Worm (Caenorhabditis elegans) whole organism, young adult: ENCODE results near the gene dhs-16.
A peak's percentile ranks its signal among the peaks of the same experiment; 100 is the strongest.

Experiments used
- B0019.2 ChIP-seq: fragments of 200-800 bp; sonication (Bioruptor generic); conservative IDR thresholded peaks from 2 replicates; pipeline ENCODE4 v1.3.6; 2022; ENCODE audit warnings: missing genetic modification reagents, missing genetic modification characterization, missing compliant biosample characterization
- B0261.1 ChIP-seq: sonication (generic microtip); optimal IDR thresholded peaks from 2 replicates; lab custom pipeline; 2016; ENCODE audit warnings: mild to moderate bottlenecking, missing genetic modification characterization, moderate library complexity, missing compliant biosample characterization
- F39B2.1 ChIP-seq: fragments of 200-800 bp; sonication (Bioruptor generic); IDR thresholded peaks from 2 replicates; pipeline ENCODE4 v1.3.6; 2022; ENCODE audit warnings: missing genetic modification reagents, missing genetic modification characterization, missing compliant biosample characterization
- F55B11.4 ChIP-seq: sonication (generic microtip); optimal IDR thresholded peaks from 2 replicates; lab custom pipeline; 2016; ENCODE audit warnings: missing compliant biosample characterization, missing genetic modification characterization, borderline replicate concordance; ENCODE audit not compliant: insufficient read depth
- F57C9.4 ChIP-seq: sonication (generic microtip); optimal IDR thresholded peaks from 2 replicates; lab custom pipeline; 2017; ENCODE audit warnings: mild to moderate bottlenecking, missing genetic modification characterization, missing compliant biosample characterization
- T07F8.4 ChIP-seq: sonication (generic microtip); optimal IDR thresholded peaks from 2 replicates; lab custom pipeline; 2016; ENCODE audit warnings: mild to moderate bottlenecking, missing genetic modification characterization, moderate library complexity, missing compliant biosample characterization
- Y67H2A.10 ChIP-seq: fragments of 200-800 bp; sonication (Bioruptor generic); conservative IDR thresholded peaks from 2 replicates; pipeline ENCODE4 v1.3.6; 2022; ENCODE audit warnings: missing genetic modification reagents, missing genetic modification characterization, missing compliant biosample characterization
- Y79H2A.3 ChIP-seq: fragments of 200-800 bp; sonication (Bioruptor generic); conservative IDR thresholded peaks from 2 replicates; pipeline ENCODE4 v1.3.6; 2022; ENCODE audit warnings: missing genetic modification reagents, missing genetic modification characterization, missing compliant biosample characterization
- Y95B8A.8 ChIP-seq: fragments of 200-800 bp; sonication (Bioruptor generic); IDR thresholded peaks from 2 replicates; pipeline ENCODE4 v1.3.6; 2022; ENCODE audit warnings: missing genetic modification reagents, missing genetic modification characterization, missing compliant biosample characterization
- akir-1 ChIP-seq: fragments of 200-800 bp; sonication (Bioruptor generic); optimal IDR thresholded peaks from 2 replicates; lab custom pipeline; 2018; ENCODE audit warnings: mild to moderate bottlenecking, missing genetic modification characterization, moderate library complexity, missing compliant biosample characterization
- attf-3 ChIP-seq: fragments of 200-800 bp; sonication (Bioruptor generic); conservative IDR thresholded peaks from 2 replicates; pipeline ENCODE4 v1.3.6; 2022; ENCODE audit warnings: missing genetic modification reagents, missing genetic modification characterization, missing compliant biosample characterization
- attf-5 ChIP-seq: fragments of 200-800 bp; sonication (Bioruptor generic); optimal IDR thresholded peaks from 2 replicates; lab custom pipeline; 2018; ENCODE audit warnings: mild to moderate bottlenecking, missing genetic modification characterization, missing compliant biosample characterization
- ceh-27 ChIP-seq: fragments of 200-800 bp; sonication (Bioruptor generic); optimal IDR thresholded peaks from 2 replicates; lab custom pipeline; 2018; ENCODE audit warnings: mild to moderate bottlenecking, missing genetic modification characterization, moderate library complexity, missing compliant biosample characterization
- ceh-40 ChIP-seq: fragments of 200-800 bp; sonication (Bioruptor generic); IDR thresholded peaks from 2 replicates; pipeline ENCODE4 v1.3.6; 2022; ENCODE audit warnings: missing genetic modification characterization, missing compliant biosample characterization
- ceh-58 ChIP-seq: fragments of 200-800 bp; sonication (Bioruptor generic); IDR thresholded peaks from 2 replicates; pipeline ENCODE4 v1.3.6; 2022; ENCODE audit warnings: missing genetic modification characterization, missing compliant biosample characterization
- ceh-91 ChIP-seq: fragments of 200-800 bp; sonication (Bioruptor generic); IDR thresholded peaks from 2 replicates; pipeline ENCODE4 v1.3.6; 2022; ENCODE audit warnings: missing genetic modification reagents, missing genetic modification characterization, missing compliant biosample characterization
- die-1 ChIP-seq: sonication (generic microtip); optimal IDR thresholded peaks from 2 replicates; lab custom pipeline; 2016; ENCODE audit warnings: missing genotype, mild to moderate bottlenecking, missing genetic modification characterization, missing compliant biosample characterization
- dox-1 ChIP-seq: fragments of 200-800 bp; sonication (Bioruptor generic); IDR thresholded peaks from 2 replicates; pipeline ENCODE4 v1.3.6; 2022; ENCODE audit warnings: missing genetic modification reagents, missing genetic modification characterization, missing compliant biosample characterization
- dpl-1 ChIP-seq: fragments of 150-350 bp; optimal IDR thresholded peaks from 2 replicates; lab custom pipeline; 2014; ENCODE audit warnings: missing biosample characterization, missing genetic modification reagents, missing genetic modification characterization
- efl-1 ChIP-seq: fragments of 150-350 bp; optimal IDR thresholded peaks from 2 replicates; lab custom pipeline; 2014; ENCODE audit warnings: missing biosample characterization, missing genetic modification reagents, missing genetic modification characterization
- egl-44 ChIP-seq: fragments of 200-800 bp; sonication (Bioruptor generic); IDR thresholded peaks from 2 replicates; pipeline ENCODE4 v1.3.6; 2022; ENCODE audit warnings: missing genetic modification reagents, missing genetic modification characterization, missing compliant biosample characterization
- ekl-4 ChIP-seq: fragments of 200-800 bp; sonication (Bioruptor generic); IDR thresholded peaks from 2 replicates; pipeline ENCODE4 v1.3.6; 2022; ENCODE audit warnings: missing genetic modification reagents, missing genetic modification characterization, missing compliant biosample characterization
- him-1 ChIP-seq: sonication (generic microtip); optimal IDR thresholded peaks from 2 replicates; lab custom pipeline; 2016; ENCODE audit warnings: missing genotype, missing genetic modification reagents, missing genetic modification characterization, missing compliant biosample characterization
- lag-1 ChIP-seq: fragments of 200-800 bp; sonication (Bioruptor generic); IDR thresholded peaks from 2 replicates; pipeline ENCODE4 v1.3.6; 2022; ENCODE audit warnings: missing genetic modification reagents, missing genetic modification characterization, missing compliant biosample characterization
- let-526 ChIP-seq: fragments of 200-800 bp; sonication (Bioruptor generic); IDR thresholded peaks from 2 replicates; pipeline ENCODE4 v1.3.6; 2022; ENCODE audit warnings: missing genetic modification reagents, missing genetic modification characterization, missing compliant biosample characterization
- let-607 ChIP-seq, 2 experiments: fragments of 200-800 bp in 1 of 2; sonication (Bioruptor generic) in 1 of 2; sonication (generic microtip) in 1 of 2; optimal IDR thresholded peaks; 2 replicates each; lab custom pipeline; 2016 to 2018; ENCODE audit warnings: mild to moderate bottlenecking in 2 of 2, missing compliant biosample characterization in 2 of 2, missing genetic modification characterization in 2 of 2, moderate library complexity in 2 of 2, missing genotype in 1 of 2
- lin-26 ChIP-seq: fragments of 200-800 bp; sonication (Bioruptor generic); IDR thresholded peaks from 2 replicates; pipeline ENCODE4 v1.3.6; 2022; ENCODE audit warnings: missing genetic modification reagents, missing genetic modification characterization, missing compliant biosample characterization
- madf-6 ChIP-seq: fragments of 200-800 bp; sonication (Bioruptor generic); IDR thresholded peaks from 2 replicates; pipeline ENCODE4 v1.3.6; 2022; ENCODE audit warnings: missing genetic modification reagents, missing genetic modification characterization, missing compliant biosample characterization
- madf-8 ChIP-seq: fragments of 200-800 bp; sonication (Bioruptor generic); conservative IDR thresholded peaks from 2 replicates; pipeline ENCODE4 v1.3.6; 2022; ENCODE audit warnings: missing genetic modification reagents, missing genetic modification characterization, missing compliant biosample characterization
- mel-28 ChIP-seq: sonication (generic microtip); optimal IDR thresholded peaks from 2 replicates; lab custom pipeline; 2016; ENCODE audit warnings: borderline replicate concordance, mild to moderate bottlenecking, missing genetic modification characterization, missing compliant biosample characterization
- nfyb-1 ChIP-seq: fragments of 200-800 bp; sonication (Bioruptor generic); IDR thresholded peaks from 2 replicates; pipeline ENCODE4 v1.3.6; 2022; ENCODE audit warnings: missing genetic modification reagents, missing genetic modification characterization, missing compliant biosample characterization
- nhr-179 ChIP-seq: sonication (generic microtip); optimal IDR thresholded peaks from 2 replicates; lab custom pipeline; 2016; ENCODE audit warnings: mild to moderate bottlenecking, missing genetic modification characterization, missing compliant biosample characterization
- nhr-90 ChIP-seq: sonication (generic microtip); optimal IDR thresholded peaks from 2 replicates; lab custom pipeline; 2016; ENCODE audit warnings: missing genotype, mild to moderate bottlenecking, missing genetic modification characterization, missing compliant biosample characterization
- pbrm-1 ChIP-seq: fragments of 200-800 bp; sonication (Bioruptor generic); IDR thresholded peaks from 2 replicates; pipeline ENCODE4 v1.3.6; 2022; ENCODE audit warnings: missing genetic modification reagents, missing genetic modification characterization, missing compliant biosample characterization
- rpc-1 ChIP-seq, 2 experiments: fragments of 150-350 bp in 1 of 2; sonication (generic microtip) in 1 of 2; optimal IDR thresholded peaks; 2 replicates each; lab custom pipeline; 2014 to 2018; ENCODE audit warnings: missing biosample characterization in 1 of 2, missing genetic modification characterization in 1 of 2, missing genetic modification reagents in 1 of 2, missing genotype in 1 of 2
- snpc-1.3 ChIP-seq: sonication (generic microtip); optimal IDR thresholded peaks from 2 replicates; lab custom pipeline; 2017; ENCODE audit warnings: missing genetic modification characterization, mild to moderate bottlenecking, missing compliant biosample characterization, antibody characterized with exemption, moderate library complexity, missing genotype, missing genetic modification reagents; ENCODE audit not compliant: insufficient read depth
- snpc-3.4 ChIP-seq: sonication (generic microtip); optimal IDR thresholded peaks from 2 replicates; lab custom pipeline; 2017; ENCODE audit warnings: missing genetic modification characterization, mild to moderate bottlenecking, missing compliant biosample characterization, antibody characterized with exemption, moderate library complexity, missing genotype, missing genetic modification reagents
- snpc-4 ChIP-seq, 5 experiments: fragments of 150-350 bp in 1 of 5; sonication (generic microtip) in 4 of 5; optimal IDR thresholded peaks; 2 replicates each; lab custom pipeline; 2014 to 2018; ENCODE audit warnings: missing genetic modification characterization in 5 of 5, missing biosample characterization in 3 of 5, antibody characterized with exemption in 2 of 5, mild to moderate bottlenecking in 2 of 5, missing compliant biosample characterization in 2 of 5, missing genotype in 2 of 5, moderate library complexity in 2 of 5, missing genetic modification reagents in 1 of 5
- somi-1 ChIP-seq: fragments of 200-800 bp; sonication (Bioruptor generic); optimal IDR thresholded peaks from 2 replicates; lab custom pipeline; 2018; ENCODE audit warnings: mild to moderate bottlenecking, missing genetic modification characterization, missing compliant biosample characterization
- tbx-9 ChIP-seq: sonication (generic microtip); optimal IDR thresholded peaks from 2 replicates; lab custom pipeline; 2016; ENCODE audit warnings: borderline replicate concordance, missing genetic modification characterization, inconsistent platforms, missing compliant biosample characterization
- tlf-1 ChIP-seq: fragments of 200-800 bp; sonication (Bioruptor generic); optimal IDR thresholded peaks from 2 replicates; lab custom pipeline; 2018; ENCODE audit warnings: mild to moderate bottlenecking, missing genetic modification characterization, missing compliant biosample characterization
- xnd-1 ChIP-seq: sonication (generic microtip); optimal IDR thresholded peaks from 2 replicates; lab custom pipeline; 2016; ENCODE audit warnings: missing genotype, missing genetic modification reagents, missing genetic modification characterization, missing compliant biosample characterization
- zfh-2 ChIP-seq: fragments of 200-800 bp; sonication (Bioruptor generic); conservative IDR thresholded peaks from 2 replicates; pipeline ENCODE4 v1.3.6; 2022; ENCODE audit warnings: missing genetic modification reagents, missing genetic modification characterization, missing compliant biosample characterization
- ztf-22 ChIP-seq: fragments of 200-800 bp; sonication (Bioruptor generic); optimal IDR thresholded peaks from 2 replicates; lab custom pipeline; 2018; ENCODE audit warnings: mild to moderate bottlenecking, missing genetic modification characterization, moderate library complexity, missing compliant biosample characterization
- ztf-25 ChIP-seq: fragments of 200-800 bp; sonication (Bioruptor generic); IDR thresholded peaks from 2 replicates; pipeline ENCODE4 v1.3.6; 2022; ENCODE audit warnings: missing genetic modification reagents, missing genetic modification characterization, missing compliant biosample characterization
- ztf-28 ChIP-seq: fragments of 200-800 bp; sonication (Bioruptor generic); IDR thresholded peaks from 2 replicates; pipeline ENCODE4 v1.3.6; 2022; ENCODE audit warnings: missing genetic modification reagents, missing genetic modification characterization, missing compliant biosample characterization

The dhs-16 gene

DNA sequence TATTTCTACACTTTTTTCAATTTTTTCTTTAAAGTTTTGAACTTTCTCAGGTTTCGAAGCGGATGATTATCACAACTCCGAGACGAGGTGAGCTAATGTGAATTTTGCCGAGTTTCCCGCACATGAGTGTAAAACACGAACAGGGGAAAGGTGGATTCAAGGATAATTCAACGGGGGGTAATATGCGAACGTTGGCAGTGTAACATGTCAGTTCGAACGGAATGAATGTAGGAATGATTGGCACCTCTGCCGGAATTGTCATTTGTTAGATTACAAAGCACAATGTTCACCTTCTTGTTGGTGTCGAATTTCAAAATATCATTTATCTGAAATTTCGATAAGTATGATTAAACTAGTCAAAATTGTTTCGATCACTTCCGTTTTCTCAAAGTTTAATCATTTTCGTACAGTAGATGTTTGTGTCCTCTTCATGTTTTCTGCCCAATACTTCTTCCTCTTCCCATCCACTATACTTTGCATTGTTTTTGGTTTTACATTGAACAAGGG, 35.5 kb downstream of the dhs-16 start, which contains the start of gene picc-1 (continued):
- TF ChIP-seq ztf-22 (GFP tag; lab: Kevin White, UChicago) (no peak), B0261.1 (no peak), zfh-2 (no peak), F57C9.4 (no peak), F55B11.4 (tag; lab: Kevin White, UChicago) (no peak), ztf-28 (GFP tag; lab: Robert Waterston, UW) (no peak), efl-1 (GFP tag; lab: Kevin White, UChicago) (no peak), mel-28 (no peak), dox-1 (GFP tag; lab: Robert Waterston, UW) (0 out of 2 replicates have a peak, but pooled peaks have one; percentile 18), nhr-179 (tag; lab: Kevin White, UChicago) (no peak), die-1 (tag; lab: Kevin White, UChicago) (no peak), ceh-40 (GFP tag; lab: Robert Waterston, UW) (no peak), snpc-4 (GFP tag; optimal IDR thresholded peaks at IDR 0.05; lab: Kevin White, UChicago) (no peak), snpc-4 (tag; optimal IDR thresholded peaks at IDR 0.05; lab: Kevin White, UChicago) (peak in 2 of 4 experiments; percentile 15 to 24), somi-1 (GFP tag; lab: Kevin White, UChicago) (no peak), dpl-1 (GFP tag; lab: Kevin White, UChicago) (no peak), akir-1 (no peak), snpc-1.3 (tag; lab: Kevin White, UChicago) (no peak), attf-3 (peak; percentile 42; the same call in 1 of the 2 replicates), him-1 (tag; lab: Kevin White, UChicago) (no peak), nhr-90 (tag; lab: Kevin White, UChicago) (no peak), snpc-3.4 (tag; lab: Kevin White, UChicago) (no peak), T07F8.4 (tag; lab: Kevin White, UChicago) (no peak), pbrm-1 (GFP tag; lab: Robert Waterston, UW) (no peak; the same call in 1 of the 2 replicates), madf-8 (GFP tag; lab: Robert Waterston, UW) (no peak), lag-1 (GFP tag; lab: Robert Waterston, UW) (no peak), Y95B8A.8 (GFP tag; lab: Robert Waterston, UW) (0 out of 2 replicates have a peak, but pooled peaks have one; percentile 51), lin-26 (GFP tag; lab: Robert Waterston, UW) (no peak), ceh-27 (GFP tag; lab: Kevin White, UChicago) (no peak), nfyb-1 (no peak), let-607 (tag; optimal IDR thresholded peaks at IDR 0.05; lab: Kevin White, UChicago) (peak in 1 of 2 experiments; percentile 5), ztf-25 (GFP tag; lab: Robert Waterston, UW) (no peak), tbx-9 (tag; lab: Kevin White, UChicago) (no peak), egl-44 (no peak), B0019.2 (GFP tag; lab: Robert Waterston, UW) (no peak), Y67H2A.10 (GFP tag; lab: Robert Waterston, UW) (no peak), let-526 (no peak), ceh-91 (GFP tag; lab: Robert Waterston, UW) (no peak), tlf-1 (GFP tag; lab: Kevin White, UChicago) (no peak), ekl-4 (0 out of 2 replicates have a peak, but pooled peaks have one; percentile 7), F39B2.1 (no peak), xnd-1 (tag; lab: Kevin White, UChicago) (peak; percentile 6), attf-5 (no peak), rpc-1 (optimal IDR thresholded peaks at IDR 0.05; lab: Kevin White, UChicago) (no peak), rpc-1 (tag; optimal IDR thresholded peaks at IDR 0.05; lab: Kevin White, UChicago) (no peak), Y79H2A.3 (peak; percentile 84), ceh-58 (GFP tag; lab: Robert Waterston, UW) (no peak), madf-6 (GFP tag; lab: Robert Waterston, UW) (peak; percentile 61)
